Worm (Caenorhabditis elegans) whole organism, late embryonic: Measurements from ENCODE around the gene T12G3.4.

ENCODE experiments used
- C38D4.7 ChIP-seq: fragments of 200-800 bp; sonication (Bioruptor generic); optimal IDR thresholded peaks from 2 replicates; lab custom pipeline; 2018; ENCODE audit warnings: mild to moderate bottlenecking, missing genetic modification characterization, moderate library complexity, missing compliant biosample characterization
- T23F11.4 ChIP-seq: fragments of 200-800 bp; sonication (Bioruptor generic); optimal IDR thresholded peaks from 2 replicates; lab custom pipeline; 2018; ENCODE audit warnings: mild to moderate bottlenecking, missing genetic modification characterization, missing compliant biosample characterization
- Y22D7AL.16 ChIP-seq: sonication (generic microtip); optimal IDR thresholded peaks from 2 replicates; lab custom pipeline; 2016; ENCODE audit warnings: missing genetic modification characterization, missing compliant biosample characterization
- ama-1 ChIP-seq: fragments of 150-350 bp; optimal IDR thresholded peaks from 2 replicates; lab custom pipeline; 2014
- ceh-14 ChIP-seq: sonication (generic microtip); optimal IDR thresholded peaks from 2 replicates; lab custom pipeline; 2016; ENCODE audit warnings: missing genotype, missing genetic modification characterization, missing compliant biosample characterization
- ceh-18 ChIP-seq: sonication (generic microtip); optimal IDR thresholded peaks from 2 replicates; lab custom pipeline; 2016; ENCODE audit warnings: missing genetic modification characterization, missing compliant biosample characterization
- ceh-19 ChIP-seq: fragments of 200-800 bp; sonication (Bioruptor generic); optimal IDR thresholded peaks from 2 replicates; lab custom pipeline; 2018; ENCODE audit warnings: mild to moderate bottlenecking, missing genetic modification characterization, missing compliant biosample characterization
- ceh-22 ChIP-seq: sonication (generic microtip); optimal IDR thresholded peaks from 2 replicates; lab custom pipeline; 2017; ENCODE audit warnings: missing biosample characterization, missing genetic modification characterization
- ceh-34 ChIP-seq: sonication (generic microtip); optimal IDR thresholded peaks from 2 replicates; lab custom pipeline; 2016; ENCODE audit warnings: mild to moderate bottlenecking, missing genetic modification characterization, missing compliant biosample characterization
- ceh-45 ChIP-seq: fragments of 200-800 bp; sonication (Bioruptor generic); IDR thresholded peaks from 2 replicates; pipeline ENCODE4 v1.3.6; 2022; ENCODE audit warnings: missing genetic modification reagents, missing genetic modification characterization, missing compliant biosample characterization
- ceh-6 ChIP-seq: fragments of 200-800 bp; sonication (Bioruptor generic); optimal IDR thresholded peaks from 2 replicates; lab custom pipeline; 2018; ENCODE audit warnings: mild to moderate bottlenecking, missing genetic modification characterization, missing compliant biosample characterization
- che-1 ChIP-seq: sonication (generic microtip); optimal IDR thresholded peaks from 2 replicates; lab custom pipeline; 2016; ENCODE audit warnings: mild to moderate bottlenecking, missing genetic modification characterization, missing compliant biosample characterization
- dmd-4 ChIP-seq: sonication (generic microtip); optimal IDR thresholded peaks from 2 replicates; lab custom pipeline; 2016; ENCODE audit warnings: borderline replicate concordance, missing genetic modification characterization, missing compliant biosample characterization
- dve-1 ChIP-seq: sonication (generic microtip); optimal IDR thresholded peaks from 2 replicates; lab custom pipeline; 2017; ENCODE audit warnings: antibody characterized with exemption, mild to moderate bottlenecking, missing genetic modification characterization, missing compliant biosample characterization
- elt-4 ChIP-seq: sonication (generic microtip); optimal IDR thresholded peaks from 2 replicates; lab custom pipeline; 2016; ENCODE audit warnings: missing genetic modification characterization, missing compliant biosample characterization
- ets-4 ChIP-seq: sonication (generic microtip); optimal IDR thresholded peaks from 2 replicates; lab custom pipeline; 2016; ENCODE audit warnings: missing genetic modification characterization, missing compliant biosample characterization
- fkh-10 ChIP-seq: fragments of 150-350 bp; optimal IDR thresholded peaks from 2 replicates; lab custom pipeline; 2014; ENCODE audit warnings: missing biosample characterization, missing genetic modification reagents, missing genetic modification characterization
- fkh-6 ChIP-seq: sonication (generic microtip); optimal IDR thresholded peaks from 2 replicates; lab custom pipeline; 2016; ENCODE audit warnings: missing genetic modification characterization, missing compliant biosample characterization
- gmeb-2 ChIP-seq: sonication (generic microtip); optimal IDR thresholded peaks from 2 replicates; lab custom pipeline; 2016; ENCODE audit warnings: missing genetic modification characterization, inconsistent platforms, missing compliant biosample characterization
- hlh-13 ChIP-seq: fragments of 200-800 bp; sonication (Bioruptor generic); optimal IDR thresholded peaks from 2 replicates; lab custom pipeline; 2018; ENCODE audit warnings: mild to moderate bottlenecking, missing genetic modification characterization, missing compliant biosample characterization
- hlh-30 ChIP-seq: sonication (generic microtip); optimal IDR thresholded peaks from 2 replicates; lab custom pipeline; 2017; ENCODE audit warnings: antibody characterized with exemption, missing genetic modification characterization, missing compliant biosample characterization; ENCODE audit not compliant: insufficient read depth
- hlh-8 ChIP-seq: sonication (generic microtip); optimal IDR thresholded peaks from 2 replicates; lab custom pipeline; 2016; ENCODE audit warnings: missing genotype, missing genetic modification characterization, missing compliant biosample characterization
- madf-2 ChIP-seq: sonication (generic microtip); optimal IDR thresholded peaks from 2 replicates; lab custom pipeline; 2017; ENCODE audit warnings: missing genetic modification characterization, missing compliant biosample characterization
- mec-3 ChIP-seq: sonication (generic microtip); optimal IDR thresholded peaks from 2 replicates; lab custom pipeline; 2016; ENCODE audit warnings: borderline replicate concordance, missing genetic modification characterization, missing compliant biosample characterization
- nfya-1 ChIP-seq: sonication (generic microtip); optimal IDR thresholded peaks from 2 replicates; lab custom pipeline; 2017; ENCODE audit warnings: missing genetic modification characterization, mild to moderate bottlenecking, missing compliant biosample characterization, antibody characterized with exemption, moderate library complexity
- nhr-11 ChIP-seq: fragments of 150-350 bp; optimal IDR thresholded peaks from 2 replicates; lab custom pipeline; 2014; ENCODE audit warnings: missing biosample characterization, missing genetic modification characterization
- nhr-232 ChIP-seq: sonication (generic microtip); optimal IDR thresholded peaks from 2 replicates; lab custom pipeline; 2016; ENCODE audit warnings: missing genetic modification characterization, missing compliant biosample characterization
- npax-4 ChIP-seq: sonication (generic microtip); optimal IDR thresholded peaks from 2 replicates; lab custom pipeline; 2016; ENCODE audit warnings: missing genetic modification characterization, missing compliant biosample characterization
- pax-1 ChIP-seq: fragments of 150-350 bp; optimal IDR thresholded peaks from 2 replicates; lab custom pipeline; 2014; ENCODE audit warnings: missing biosample characterization, missing genetic modification characterization
- pha-2 ChIP-seq: sonication (generic microtip); optimal IDR thresholded peaks from 2 replicates; lab custom pipeline; 2017; ENCODE audit warnings: mild to moderate bottlenecking, missing genetic modification characterization, missing compliant biosample characterization
- pha-4 ChIP-seq: fragments of 150-350 bp; optimal IDR thresholded peaks from 2 replicates; lab custom pipeline; 2018; ENCODE audit warnings: missing biosample characterization, missing genetic modification reagents, missing genetic modification characterization
- pqm-1 ChIP-seq: sonication (generic microtip); optimal IDR thresholded peaks from 2 replicates; lab custom pipeline; 2016; ENCODE audit warnings: missing genetic modification characterization, missing compliant biosample characterization
- pros-1 ChIP-seq: fragments of 150-350 bp; optimal IDR thresholded peaks from 2 replicates; lab custom pipeline; 2014; ENCODE audit warnings: missing biosample characterization, missing genetic modification reagents, missing genetic modification characterization
- ref-2 ChIP-seq: sonication (generic microtip); optimal IDR thresholded peaks from 2 replicates; lab custom pipeline; 2016; ENCODE audit warnings: missing genetic modification characterization, missing compliant biosample characterization
- rnt-1 ChIP-seq: sonication (generic microtip); optimal IDR thresholded peaks from 2 replicates; lab custom pipeline; 2016; ENCODE audit warnings: missing genetic modification characterization, missing compliant biosample characterization
- sdc-2 ChIP-seq: sonication (generic microtip); optimal IDR thresholded peaks from 2 replicates; lab custom pipeline; 2016; ENCODE audit warnings: missing genotype, missing genetic modification characterization, missing compliant biosample characterization
- sox-2 ChIP-seq: fragments of 200-800 bp; sonication (Bioruptor generic); IDR thresholded peaks from 2 replicates; pipeline ENCODE4 v1.3.6; 2022; ENCODE audit warnings: missing genetic modification reagents, missing genetic modification characterization, missing compliant biosample characterization
- sox-4 ChIP-seq: sonication (generic microtip); optimal IDR thresholded peaks from 2 replicates; lab custom pipeline; 2017; ENCODE audit warnings: mild to moderate bottlenecking, missing genetic modification characterization, inconsistent platforms, missing compliant biosample characterization
- syd-9 ChIP-seq: sonication (generic microtip); optimal IDR thresholded peaks from 2 replicates; lab custom pipeline; 2016; ENCODE audit warnings: mild to moderate bottlenecking, missing genetic modification characterization, moderate library complexity, missing compliant biosample characterization
- tbx-2 ChIP-seq: sonication (generic microtip); optimal IDR thresholded peaks from 2 replicates; lab custom pipeline; 2016; ENCODE audit warnings: missing genetic modification characterization, missing compliant biosample characterization
- tbx-7 ChIP-seq: sonication (generic microtip); optimal IDR thresholded peaks from 2 replicates; lab custom pipeline; 2016; ENCODE audit warnings: missing genotype, missing genetic modification characterization, missing compliant biosample characterization
- ttx-3 ChIP-seq: sonication (generic microtip); optimal IDR thresholded peaks from 2 replicates; lab custom pipeline; 2016; ENCODE audit warnings: missing genetic modification reagents, missing genetic modification characterization, missing compliant biosample characterization
- unc-3 ChIP-seq, 2 experiments: fragments of 200-800 bp in 1 of 2; sonication (Bioruptor generic) in 1 of 2; sonication (generic microtip) in 1 of 2; conservative IDR thresholded peaks in 1 of 2; optimal IDR thresholded peaks in 1 of 2; 2 replicates each; pipeline versions ENCODE4 v1.3.6 to Lab custom; 2016 to 2022; ENCODE audit warnings: missing compliant biosample characterization in 2 of 2, missing genetic modification characterization in 2 of 2, missing genetic modification reagents in 1 of 2
- unc-42 ChIP-seq: sonication (generic microtip); optimal IDR thresholded peaks from 2 replicates; lab custom pipeline; 2016; ENCODE audit warnings: missing genotype, missing genetic modification characterization, missing compliant biosample characterization
- unc-55 ChIP-seq: sonication (generic microtip); optimal IDR thresholded peaks from 2 replicates; lab custom pipeline; 2017; ENCODE audit warnings: missing biosample characterization, missing genetic modification reagents, missing genetic modification characterization
- unc-86 ChIP-seq: sonication (generic microtip); optimal IDR thresholded peaks from 2 replicates; lab custom pipeline; 2016; ENCODE audit warnings: missing genetic modification characterization, missing compliant biosample characterization

T12G3.4 gene

DNA sequence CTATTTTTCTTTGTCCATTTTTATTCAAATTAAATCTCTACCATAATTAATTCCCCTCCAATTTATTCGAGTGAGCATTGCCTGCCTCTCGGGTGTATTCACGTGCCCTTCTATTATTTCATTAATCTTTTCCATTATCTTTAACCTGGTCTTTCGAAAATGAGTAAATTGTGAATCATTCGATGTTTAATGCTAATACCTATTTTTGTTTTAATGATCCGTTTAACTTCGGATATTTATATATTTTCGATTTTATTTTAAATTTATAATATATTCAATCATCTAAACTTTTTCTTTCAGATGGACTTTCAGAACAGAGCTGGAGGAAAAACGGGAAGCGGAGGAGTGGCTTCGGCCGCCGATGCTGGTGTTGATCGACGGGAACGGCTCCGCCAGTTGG lies 36.1 kb downstream of the T12G3.4 start, which contains the start of gene repo-1:
TSS of gene repo-1 (plus strand) at position 301 of the 400 bp plus-strand sequence.
- no peak for TF ChIP-seq nhr-232
- no peak for TF ChIP-seq fkh-6 (tag; lab: Kevin White, UChicago)
- TF ChIP-seq pros-1 = no peak
- no peak for TF ChIP-seq rnt-1
- no peak for TF ChIP-seq unc-3 (GFP tag; conservative IDR thresholded peaks at IDR 0.05; lab: Robert Waterston, UW)
- TF ChIP-seq unc-3 (tag; optimal IDR thresholded peaks at IDR 0.05; lab: Kevin White, UChicago) = no peak
- no peak for TF ChIP-seq ceh-34 (tag; lab: Kevin White, UChicago)
- no peak for TF ChIP-seq che-1 (tag; lab: Kevin White, UChicago)
- no peak for TF ChIP-seq ceh-14 (tag; lab: Kevin White, UChicago)
- no peak for TF ChIP-seq sdc-2
- no peak for TF ChIP-seq pqm-1 (tag; lab: Kevin White, UChicago)
- no peak for TF ChIP-seq ceh-18 (tag; lab: Kevin White, UChicago)
- TF ChIP-seq sox-4 = no peak
- TF ChIP-seq ceh-19 = no peak

DNA sequence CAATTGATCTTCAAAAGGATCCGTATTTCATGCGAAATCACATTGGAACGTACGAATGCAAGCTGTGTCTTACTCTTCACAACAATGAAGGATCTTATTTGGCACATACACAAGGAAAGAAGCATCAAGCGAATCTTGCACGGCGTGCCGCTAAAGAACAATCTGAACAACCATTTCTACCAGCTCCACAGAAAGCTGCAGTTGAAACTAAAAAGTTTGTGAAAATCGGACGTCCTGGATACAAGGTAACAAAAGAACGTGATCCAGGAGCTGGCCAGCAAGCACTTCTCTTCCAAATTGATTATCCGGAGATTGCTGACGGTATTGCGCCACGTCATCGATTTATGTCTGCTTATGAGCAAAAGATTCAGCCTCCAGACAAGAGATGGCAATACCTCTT lies 36.5 kb downstream of the T12G3.4 start:
- TF ChIP-seq ttx-3 (tag; lab: Kevin White, UChicago) (no peak), unc-86 (tag; lab: Kevin White, UChicago) (no peak), madf-2 (tag; lab: Kevin White, UChicago) (no peak), pqm-1 (tag; lab: Kevin White, UChicago) (no peak), ceh-22 (no peak), dve-1 (tag; lab: Kevin White, UChicago) (no peak), pros-1 (no peak), pha-2 (tag; lab: Kevin White, UChicago) (no peak), gmeb-2 (no peak), syd-9 (no peak), ama-1 (lab: Kevin White, UChicago) (no peak), hlh-13 (GFP tag; lab: Kevin White, UChicago) (no peak), T23F11.4 (no peak), Y22D7AL.16 (no peak), ceh-45 (GFP tag; lab: Robert Waterston, UW) (no peak), sdc-2 (no peak), ceh-18 (tag; lab: Kevin White, UChicago) (no peak), hlh-30 (tag; lab: Kevin White, UChicago) (no peak), mec-3 (no peak)

DNA sequence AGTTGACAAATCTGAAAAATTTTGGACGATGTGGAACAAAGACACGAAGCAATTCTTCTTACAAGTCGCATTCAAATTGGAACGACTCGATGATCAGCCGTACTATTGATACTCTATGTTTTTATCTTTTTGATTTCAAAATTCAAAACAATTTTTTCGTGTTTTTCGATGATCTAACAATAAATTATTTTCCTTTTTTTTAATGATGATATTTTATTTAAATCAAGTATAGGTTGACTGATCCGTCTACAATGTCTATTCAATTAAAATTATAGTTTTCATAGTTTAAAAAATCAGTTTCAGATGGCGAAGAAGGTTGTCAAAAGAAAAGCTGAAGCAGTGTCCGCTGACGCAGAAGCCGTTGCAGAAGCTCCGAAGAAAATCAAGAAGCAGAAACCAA lies 37.1 kb downstream of the T12G3.4 start, which contains the start of gene rbm-34:
TSS of gene rbm-34 (plus strand) at position 301 of the 400 bp plus-strand sequence.
- no peak for TF ChIP-seq tbx-2 (tag; lab: Kevin White, UChicago)
- no peak for TF ChIP-seq nhr-11 (tag; lab: Kevin White, UChicago)
- TF ChIP-seq nhr-232 = no peak
- TF ChIP-seq ceh-45 (GFP tag; lab: Robert Waterston, UW) = no peak
- no peak for TF ChIP-seq C38D4.7
- TF ChIP-seq pax-1 = no peak
- TF ChIP-seq che-1 (tag; lab: Kevin White, UChicago) = no peak
- TF ChIP-seq pha-2 (tag; lab: Kevin White, UChicago) = no peak
- no peak for TF ChIP-seq unc-42 (tag; lab: Kevin White, UChicago)
- no peak for TF ChIP-seq dmd-4
- no peak for TF ChIP-seq elt-4
- TF ChIP-seq sox-2 (GFP tag; lab: Robert Waterston, UW) = no peak
- no peak for TF ChIP-seq pha-4 (tag; lab: Kevin White, UChicago)
- TF ChIP-seq ref-2 = no peak
- TF ChIP-seq ceh-19 = no peak
- TF ChIP-seq sox-4 = no peak
- no peak for TF ChIP-seq ceh-34 (tag; lab: Kevin White, UChicago)

DNA sequence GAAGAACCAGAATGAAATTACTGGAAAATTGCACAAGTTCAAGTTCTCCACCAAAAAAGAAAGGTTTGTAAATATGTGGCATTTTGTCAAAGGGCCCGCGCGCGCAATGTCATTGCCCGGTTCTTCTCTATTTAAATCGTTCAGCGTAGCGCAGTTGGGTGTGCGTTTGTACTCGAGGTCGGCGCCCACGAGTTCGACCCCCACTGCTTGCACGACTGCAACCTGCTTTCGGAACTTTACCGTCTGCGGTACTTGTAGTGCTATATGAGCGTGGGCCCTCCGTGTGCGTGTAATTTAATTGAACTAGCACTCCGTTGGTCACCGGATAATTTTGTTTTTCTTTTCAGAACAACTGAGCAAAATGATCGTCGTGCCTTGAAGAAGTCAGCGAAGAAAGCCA lies 38.4 kb downstream of the T12G3.4 start:
- TF ChIP-seq nfya-1 (peak; percentile 45), unc-55 (GFP tag; lab: Kevin White, UChicago) (no peak), ceh-6 (GFP tag; lab: Kevin White, UChicago) (peak; percentile 54), nhr-11 (tag; lab: Kevin White, UChicago) (no peak), hlh-30 (tag; lab: Kevin White, UChicago) (peak; percentile 68), unc-3 (GFP tag; conservative IDR thresholded peaks at IDR 0.05; lab: Robert Waterston, UW) (no peak), unc-3 (tag; optimal IDR thresholded peaks at IDR 0.05; lab: Kevin White, UChicago) (peak; percentile 4), rnt-1 (no peak), ceh-34 (tag; lab: Kevin White, UChicago) (peak; percentile 38), Y22D7AL.16 (peak; percentile 7), sdc-2 (peak; percentile 66), fkh-10 (no peak), unc-42 (tag; lab: Kevin White, UChicago) (no peak), ets-4 (tag; lab: Kevin White, UChicago) (no peak), pros-1 (no peak), tbx-7 (tag; lab: Kevin White, UChicago) (no peak), npax-4 (tag; lab: Kevin White, UChicago) (peak; percentile 32), pax-1 (no peak), hlh-8 (no peak), syd-9 (peak; percentile 30), gmeb-2 (peak; percentile 68), mec-3 (peak; percentile 4), hlh-13 (GFP tag; lab: Kevin White, UChicago) (peak; percentile 62)
